ENCODE assay signal across 3 worm cellular contexts in the genomic region with DNA sequence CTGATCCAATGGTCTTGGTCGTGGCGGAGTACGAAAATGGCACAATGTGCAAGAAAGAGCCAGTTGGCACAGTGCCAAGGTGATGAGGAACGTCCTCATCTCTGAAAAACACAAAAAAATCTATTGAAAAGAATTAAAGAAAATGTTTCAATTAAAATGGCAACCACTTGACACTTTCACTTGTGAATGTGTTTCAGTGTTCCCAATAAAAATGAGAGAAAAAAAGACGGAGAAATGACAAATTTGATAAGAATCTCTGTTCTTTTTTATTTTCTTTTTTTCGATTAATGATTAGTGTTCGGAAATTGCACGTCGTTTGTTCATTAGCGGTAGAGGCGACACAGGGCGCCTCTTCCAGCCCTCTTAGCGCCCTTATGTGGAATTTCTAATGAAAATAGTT.
TF ChIP-seq lines count a peak whose summit lies in the region.

A gene (minus strand): TSS at position 101 of the 400 bp plus-strand sequence.

TF ChIP-seq in whole organism, L1 larva, 84 proteins besides CTCF, POLR2A, EP300 and RAD21:
- TF ChIP-seq nhr-85 (tag; lab: Kevin White, UChicago) = no peak
- TF ChIP-seq C16A3.4 (tag; optimal IDR thresholded peaks at IDR 0.05; lab: Kevin White, UChicago) = no peak
- peak; percentile 17 for TF ChIP-seq blmp-1 (tag; optimal IDR thresholded peaks at IDR 0.05; lab: Kevin White, UChicago)
- no peak for TF ChIP-seq vab-15 (tag; optimal IDR thresholded peaks at IDR 0.05; lab: Kevin White, UChicago)

TF ChIP-seq in whole organism, L2 larva, 48 proteins besides CTCF, POLR2A, EP300 and RAD21:
- TF ChIP-seq blmp-1 (tag; optimal IDR thresholded peaks at IDR 0.05; lab: Kevin White, UChicago; ENCODE audit: insufficient read depth) (peak; percentile 27), ama-1 (optimal IDR thresholded peaks at IDR 0.05; lab: Kevin White, UChicago) (no peak)

TF ChIP-seq in whole organism, L4 larva, 104 proteins besides CTCF, POLR2A, EP300 and RAD21:
- TF ChIP-seq nhr-28 (tag; optimal IDR thresholded peaks at IDR 0.05; lab: Kevin White, UChicago) (peak; percentile 30), F10B5.3 (tag; optimal IDR thresholded peaks at IDR 0.05; lab: Kevin White, UChicago) (no peak), nhr-76 (tag; optimal IDR thresholded peaks at IDR 0.05; lab: Kevin White, UChicago) (no peak), dmd-6 (GFP tag; IDR thresholded peaks at IDR 0.05; lab: Robert Waterston, UW) (peak; percentile 11; the same call in 1 of the 2 replicates), nhr-11 (tag; optimal IDR thresholded peaks at IDR 0.05; lab: Kevin White, UChicago) (no peak)
